Worm (Caenorhabditis elegans) whole organism, early embryonic: Measurements from ENCODE around the gene sel-1.

Source experiments
- F13C5.2 ChIP-seq: sonication (generic microtip); optimal IDR thresholded peaks from 2 replicates; lab custom pipeline; 2017; ENCODE audit warnings: mild to moderate bottlenecking, missing genetic modification characterization, inconsistent platforms, missing compliant biosample characterization
- ama-1 ChIP-seq: fragments of 150-350 bp; optimal IDR thresholded peaks from 2 replicates; lab custom pipeline; 2014
- ceh-13 ChIP-seq: fragments of 200-800 bp; sonication (Bioruptor generic); optimal IDR thresholded peaks from 2 replicates; lab custom pipeline; 2018; ENCODE audit warnings: mild to moderate bottlenecking, missing genetic modification characterization, missing compliant biosample characterization
- ceh-36 ChIP-seq: sonication (generic microtip); optimal IDR thresholded peaks from 2 replicates; lab custom pipeline; 2016; ENCODE audit warnings: missing genetic modification characterization, inconsistent platforms, missing compliant biosample characterization
- hnd-1 ChIP-seq: sonication (generic microtip); optimal IDR thresholded peaks from 2 replicates; lab custom pipeline; 2016; ENCODE audit warnings: missing genetic modification characterization, missing compliant biosample characterization
- sea-1 ChIP-seq: fragments of 200-800 bp; sonication (Bioruptor generic); conservative IDR thresholded peaks from 2 replicates; pipeline ENCODE4 v1.3.6; 2022; ENCODE audit warnings: missing genetic modification characterization, missing compliant biosample characterization

ce11 chrV:12596795-12597194 lies 36.3 kb downstream of the sel-1 start:
- no peak for TF ChIP-seq ama-1 (lab: Kevin White, UChicago)
- peak; percentile 30 for TF ChIP-seq hnd-1
- TF ChIP-seq ceh-13 (GFP tag; lab: Kevin White, UChicago) = peak; percentile 62
- TF ChIP-seq ceh-36 (tag; lab: Kevin White, UChicago) = peak; percentile 45
- peak; percentile 85 for TF ChIP-seq F13C5.2 (tag; lab: Kevin White, UChicago)
- peak; percentile 77 for TF ChIP-seq sea-1 (GFP tag; lab: Robert Waterston, UW)
